Fruit fly (Drosophila melanogaster) whole organism, wandering third instar larva: ENCODE results near the gene mtSSB.

Experiments used
- Abd-B ChIP-seq: fragments of >200 bp; optimal IDR thresholded peaks from 2 replicates; lab custom pipeline; 2017; ENCODE audit warnings: missing biosample characterization, missing genetic modification characterization
- CG32264 ChIP-seq: fragments of 200-800 bp; sonication (Bioruptor generic); optimal IDR thresholded peaks from 2 replicates; lab custom pipeline; 2016; ENCODE audit warnings: missing biosample characterization, missing genetic modification characterization
- CG9705 ChIP-seq: fragments of 200-800 bp; sonication (Bioruptor generic); optimal IDR thresholded peaks from 2 replicates; lab custom pipeline; 2018; ENCODE audit warnings: missing biosample characterization, mild to moderate bottlenecking, missing genetic modification characterization
- CrebA ChIP-seq: fragments of 200-800 bp; sonication (Bioruptor generic); optimal IDR thresholded peaks from 2 replicates; lab custom pipeline; 2016; ENCODE audit warnings: missing biosample characterization, mild to moderate bottlenecking, missing genetic modification characterization, borderline replicate concordance
- Dfd ChIP-seq: fragments of >200 bp; optimal IDR thresholded peaks from 2 replicates; lab custom pipeline; 2017; ENCODE audit warnings: missing biosample characterization, missing genetic modification characterization
- Dif ChIP-seq: fragments of 200-275, 200-300 bp; sonication (Bioruptor generic); optimal IDR thresholded peaks from 2 replicates; lab custom pipeline; 2018; ENCODE audit warnings: missing biosample characterization, missing genetic modification characterization; ENCODE audit not compliant: partially characterized antibody
- GATAd ChIP-seq: sonication (Bioruptor generic); optimal IDR thresholded peaks from 2 replicates; lab custom pipeline; 2016; ENCODE audit warnings: missing biosample characterization, missing genetic modification characterization
- HLH106 ChIP-seq: fragments of 200-800 bp; optimal IDR thresholded peaks from 3 replicates; lab custom pipeline; 2019; ENCODE audit warnings: missing biosample characterization, mild to moderate bottlenecking, missing genetic modification characterization, moderate library complexity
- Hnf4 ChIP-seq: fragments of 200-800 bp; sonication (Bioruptor generic); optimal IDR thresholded peaks from 2 replicates; lab custom pipeline; 2016; ENCODE audit warnings: missing biosample characterization, mild to moderate bottlenecking, missing genetic modification characterization
- Hr78 ChIP-seq: fragments of >200 bp; optimal IDR thresholded peaks from 2 replicates; lab custom pipeline; 2017; ENCODE audit warnings: missing biosample characterization, missing genetic modification characterization
- Hr83 ChIP-seq: fragments of 200-300 bp; sonication (Bioruptor generic); optimal IDR thresholded peaks from 2 replicates; lab custom pipeline; 2016; ENCODE audit warnings: missing biosample characterization, mild to moderate bottlenecking, missing genetic modification characterization, moderate library complexity; ENCODE audit not compliant: poor library complexity, severe bottlenecking
- Jra ChIP-seq: sonication (Bioruptor generic); optimal IDR thresholded peaks from 2 replicates; lab custom pipeline; 2016; ENCODE audit warnings: missing biosample characterization, missing genetic modification characterization
- Mio ChIP-seq: sonication (Bioruptor generic); optimal IDR thresholded peaks from 2 replicates; lab custom pipeline; 2016; ENCODE audit warnings: missing biosample characterization, missing genetic modification characterization
- Myc ChIP-seq: fragments of >200 bp; optimal IDR thresholded peaks from 2 replicates; lab custom pipeline; 2017
- N ChIP-seq: fragments of >200 bp; optimal IDR thresholded peaks from 2 replicates; lab custom pipeline; 2018; ENCODE audit warnings: missing biosample characterization, missing external identifiers, missing genetic modification characterization
- OdsH ChIP-seq: fragments of 200-800 bp; sonication (Bioruptor generic); optimal IDR thresholded peaks from 2 replicates; lab custom pipeline; 2016; ENCODE audit warnings: missing biosample characterization, mild to moderate bottlenecking, missing genetic modification characterization
- Rel ChIP-seq, 2 experiments: fragments of 200-800 bp; sonication (Bioruptor generic) in 1 of 2; optimal IDR thresholded peaks; 2 replicates in 1 of 2; 3 replicates in 1 of 2; lab custom pipeline; 2016 to 2019; ENCODE audit warnings: mild to moderate bottlenecking in 2 of 2, missing biosample characterization in 2 of 2, missing genetic modification characterization in 2 of 2, moderate library complexity in 1 of 2
- Sp1 ChIP-seq: fragments of 200-800 bp; sonication (Bioruptor generic); optimal IDR thresholded peaks from 3 replicates; lab custom pipeline; 2019; ENCODE audit warnings: missing biosample characterization, mild to moderate bottlenecking, missing genetic modification characterization, moderate library complexity
- Vsx2 ChIP-seq: fragments of 200-300, 225-300 bp; sonication (Bioruptor generic); optimal IDR thresholded peaks from 2 replicates; lab custom pipeline; 2018; ENCODE audit warnings: missing biosample characterization, missing genetic modification characterization; ENCODE audit not compliant: partially characterized antibody
- br ChIP-seq: fragments of 200-800 bp; sonication (Bioruptor generic); optimal IDR thresholded peaks from 2 replicates; lab custom pipeline; 2016; ENCODE audit warnings: missing biosample characterization, missing genetic modification characterization
- brk ChIP-seq: fragments of 200-800 bp; sonication (Bioruptor generic); optimal IDR thresholded peaks from 2 replicates; lab custom pipeline; 2016; ENCODE audit warnings: missing biosample characterization, mild to moderate bottlenecking, missing genetic modification characterization
- dl ChIP-seq, 2 experiments: fragments of 175-275, 200-275 bp in 1 of 2; fragments of 200-275 bp in 1 of 2; sonication (Bioruptor generic); optimal IDR thresholded peaks; lab custom pipeline; 2018; ENCODE audit warnings: mild to moderate bottlenecking in 2 of 2, missing biosample characterization in 2 of 2, missing genetic modification characterization in 2 of 2, moderate library complexity in 2 of 2; ENCODE audit not compliant: partially characterized antibody in 2 of 2, insufficient read depth in 1 of 2
- dmrt93B ChIP-seq: fragments of 200-800 bp; sonication (Bioruptor generic); optimal IDR thresholded peaks from 2 replicates; lab custom pipeline; 2018; ENCODE audit warnings: missing biosample characterization, mild to moderate bottlenecking, missing genetic modification characterization
- dsf ChIP-seq: sonication (Bioruptor generic); optimal IDR thresholded peaks from 2 replicates; lab custom pipeline; 2016; ENCODE audit warnings: missing biosample characterization, missing genetic modification characterization, borderline replicate concordance
- ey ChIP-seq: fragments of 200-800 bp; sonication (Bioruptor generic); optimal IDR thresholded peaks from 2 replicates; lab custom pipeline; 2016; ENCODE audit warnings: missing biosample characterization, missing genetic modification characterization
- foxo ChIP-seq, 2 experiments: fragments of 200-800 bp; sonication (Bioruptor generic); optimal IDR thresholded peaks; 2 replicates in 1 of 2; 3 replicates in 1 of 2; lab custom pipeline; 2016 to 2017; ENCODE audit warnings: missing biosample characterization in 2 of 2, missing genetic modification characterization in 2 of 2
- fru ChIP-seq: fragments of 200-800 bp; sonication (Bioruptor generic); optimal IDR thresholded peaks from 3 replicates; lab custom pipeline; 2016; ENCODE audit warnings: missing biosample characterization, mild to moderate bottlenecking, missing genetic modification characterization
- h ChIP-seq: fragments of 200-800 bp; sonication (Bioruptor generic); optimal IDR thresholded peaks from 3 replicates; lab custom pipeline; 2016; ENCODE audit warnings: missing biosample characterization, mild to moderate bottlenecking, missing genetic modification characterization
- jim ChIP-seq: fragments of 175-275, 200-325 bp; sonication (Bioruptor generic); optimal IDR thresholded peaks from 2 replicates; lab custom pipeline; 2016; ENCODE audit warnings: missing biosample characterization, mild to moderate bottlenecking, missing genetic modification characterization
- lola ChIP-seq: fragments of >200 bp; optimal IDR thresholded peaks from 2 replicates; lab custom pipeline; 2017; ENCODE audit warnings: missing biosample characterization, missing genetic modification characterization
- pan ChIP-seq: fragments of >200 bp; optimal IDR thresholded peaks from 2 replicates; lab custom pipeline; 2017
- psq ChIP-seq: fragments of 200-800 bp; sonication (Bioruptor generic); optimal IDR thresholded peaks from 3 replicates; lab custom pipeline; 2017; ENCODE audit warnings: missing biosample characterization, mild to moderate bottlenecking, missing genetic modification characterization, moderate library complexity
- rgr ChIP-seq: fragments of 200-800 bp; sonication (Bioruptor generic); optimal IDR thresholded peaks from 3 replicates; lab custom pipeline; 2016; ENCODE audit warnings: missing biosample characterization, mild to moderate bottlenecking, missing genetic modification characterization
- sage ChIP-seq: fragments of 200-800 bp; sonication (Bioruptor generic); optimal IDR thresholded peaks from 2 replicates; lab custom pipeline; 2016; ENCODE audit warnings: missing biosample characterization, mild to moderate bottlenecking, missing genetic modification characterization
- sv ChIP-seq: fragments of 200-800 bp; sonication (Bioruptor generic); optimal IDR thresholded peaks from 3 replicates; lab custom pipeline; 2016; ENCODE audit warnings: missing biosample characterization, missing genetic modification characterization
- tai ChIP-seq: sonication (Bioruptor generic); optimal IDR thresholded peaks from 2 replicates; lab custom pipeline; 2016; ENCODE audit warnings: missing biosample characterization, missing genetic modification characterization
- usp ChIP-seq: fragments of >200 bp; optimal IDR thresholded peaks from 2 replicates; lab custom pipeline; 2017; ENCODE audit warnings: missing biosample characterization, missing genetic modification characterization
- woc ChIP-seq: sonication (Bioruptor generic); optimal IDR thresholded peaks from 2 replicates; lab custom pipeline; 2016; ENCODE audit warnings: missing biosample characterization, mild to moderate bottlenecking, missing genetic modification characterization

The mtSSB gene

dm6 chr3R:16253427-16253883 lies 48.4 kb upstream of the mtSSB start:
- no peak for TF ChIP-seq brk
- no peak for TF ChIP-seq Dfd (GFP tag; lab: Kevin White, UChicago)
- peak; percentile 48 for TF ChIP-seq woc (GFP tag; lab: Kevin White, UChicago)
- peak; percentile 51 for TF ChIP-seq fru (GFP tag; lab: Kevin White, UChicago)
- TF ChIP-seq sage (GFP tag; lab: Kevin White, UChicago), result peak; percentile 22
- no peak for TF ChIP-seq Rel (GFP tag; optimal IDR thresholded peaks at IDR 0.05; lab: Kevin White, UChicago)
- TF ChIP-seq Rel (tag; optimal IDR thresholded peaks at IDR 0.05; lab: Kevin White, UChicago), result no peak
- TF ChIP-seq Hr83 (GFP tag; lab: Kevin White, UChicago), result no peak
- no peak for TF ChIP-seq Dif
- peak; percentile 42 for TF ChIP-seq CG9705 (GFP tag; lab: Kevin White, UChicago)
- TF ChIP-seq Abd-B (GFP tag; lab: Kevin White, UChicago), result no peak
- TF ChIP-seq dmrt93B (GFP tag; lab: Kevin White, UChicago), result peak; percentile 71
- TF ChIP-seq OdsH (GFP tag; lab: Kevin White, UChicago), result peak; percentile 78
- no peak for TF ChIP-seq Mio (GFP tag; lab: Kevin White, UChicago)
- peak; percentile 90 for TF ChIP-seq Sp1 (GFP tag; lab: Kevin White, UChicago)
- no peak for TF ChIP-seq dsf (GFP tag; lab: Kevin White, UChicago)
- TF ChIP-seq Myc (lab: Kevin White, UChicago), result no peak
- no peak for TF ChIP-seq lola (GFP tag; lab: Kevin White, UChicago)
- no peak for TF ChIP-seq Jra (GFP tag; lab: Kevin White, UChicago)
- peak; percentile 24 for TF ChIP-seq ey (GFP tag; lab: Kevin White, UChicago)
- TF ChIP-seq pan, result no peak
- no peak for TF ChIP-seq jim (GFP tag; lab: Kevin White, UChicago)
- TF ChIP-seq Hr78 (GFP tag; lab: Kevin White, UChicago), result no peak
- no peak for TF ChIP-seq N (GFP tag; lab: Kevin White, UChicago)
- TF ChIP-seq rgr (GFP tag; lab: Kevin White, UChicago), result peak; percentile 68
- TF ChIP-seq tai, result no peak
- no peak for TF ChIP-seq CrebA (GFP tag; lab: Kevin White, UChicago)
- peak; percentile 59 for TF ChIP-seq h (GFP tag; lab: Kevin White, UChicago)
- peak in 1 of 2 experiments; percentile 86 for TF ChIP-seq foxo (GFP tag; optimal IDR thresholded peaks at IDR 0.05; lab: Kevin White, UChicago)
- TF ChIP-seq GATAd, result no peak
- TF ChIP-seq psq (GFP tag; lab: Kevin White, UChicago), result peak; percentile 81
- peak; percentile 85 for TF ChIP-seq HLH106 (tag; lab: Kevin White, UChicago)
- TF ChIP-seq Vsx2 (GFP tag; lab: Kevin White, UChicago), result no peak
- TF ChIP-seq usp (GFP tag; lab: Kevin White, UChicago), result no peak
- no peak for TF ChIP-seq Hnf4 (GFP tag; lab: Kevin White, UChicago)
- TF ChIP-seq br, result no peak
- TF ChIP-seq dl (GFP tag; optimal IDR thresholded peaks at IDR 0.05; lab: Kevin White, UChicago; ENCODE audit: insufficient read depth in 1 of 2, partially characterized antibody in 2 of 2), result no peak
- TF ChIP-seq sv (GFP tag; lab: Kevin White, UChicago), result peak; percentile 63
- no peak for TF ChIP-seq CG32264 (GFP tag; lab: Kevin White, UChicago)

- TF ChIP-seq jim (GFP tag; lab: Kevin White, UChicago) (peak; percentile 5), Hr83 (GFP tag; lab: Kevin White, UChicago) (peak; percentile 76), CrebA (GFP tag; lab: Kevin White, UChicago) (peak; percentile 64), psq (GFP tag; lab: Kevin White, UChicago) (no peak), rgr (GFP tag; lab: Kevin White, UChicago) (no peak), Rel (GFP tag; optimal IDR thresholded peaks at IDR 0.05; lab: Kevin White, UChicago) (peak; percentile 56), Rel (tag; optimal IDR thresholded peaks at IDR 0.05; lab: Kevin White, UChicago) (peak; percentile 18), OdsH (GFP tag; lab: Kevin White, UChicago) (no peak)
Observed at dm6 chr3R:16252898-16253412, 47.9 kb upstream of the mtSSB start.
